Fruit fly (Drosophila melanogaster) whole organism, wandering third instar larva: ENCODE results near the gene CG11779.

Source experiments
- Abd-B ChIP-seq: fragments of >200 bp; optimal IDR thresholded peaks from 2 replicates; lab custom pipeline; 2017; ENCODE audit warnings: missing biosample characterization, missing genetic modification characterization
- CG32264 ChIP-seq: fragments of 200-800 bp; sonication (Bioruptor generic); optimal IDR thresholded peaks from 2 replicates; lab custom pipeline; 2016; ENCODE audit warnings: missing biosample characterization, missing genetic modification characterization
- CG9705 ChIP-seq: fragments of 200-800 bp; sonication (Bioruptor generic); optimal IDR thresholded peaks from 2 replicates; lab custom pipeline; 2018; ENCODE audit warnings: missing biosample characterization, mild to moderate bottlenecking, missing genetic modification characterization
- CrebA ChIP-seq: fragments of 200-800 bp; sonication (Bioruptor generic); optimal IDR thresholded peaks from 2 replicates; lab custom pipeline; 2016; ENCODE audit warnings: missing biosample characterization, mild to moderate bottlenecking, missing genetic modification characterization, borderline replicate concordance
- Dfd ChIP-seq: fragments of >200 bp; optimal IDR thresholded peaks from 2 replicates; lab custom pipeline; 2017; ENCODE audit warnings: missing biosample characterization, missing genetic modification characterization
- Dif ChIP-seq: fragments of 200-275, 200-300 bp; sonication (Bioruptor generic); optimal IDR thresholded peaks from 2 replicates; lab custom pipeline; 2018; ENCODE audit warnings: missing biosample characterization, missing genetic modification characterization; ENCODE audit not compliant: partially characterized antibody
- GATAd ChIP-seq: sonication (Bioruptor generic); optimal IDR thresholded peaks from 2 replicates; lab custom pipeline; 2016; ENCODE audit warnings: missing biosample characterization, missing genetic modification characterization
- HLH106 ChIP-seq: fragments of 200-800 bp; optimal IDR thresholded peaks from 3 replicates; lab custom pipeline; 2019; ENCODE audit warnings: missing biosample characterization, mild to moderate bottlenecking, missing genetic modification characterization, moderate library complexity
- Hr78 ChIP-seq: fragments of >200 bp; optimal IDR thresholded peaks from 2 replicates; lab custom pipeline; 2017; ENCODE audit warnings: missing biosample characterization, missing genetic modification characterization
- Hr83 ChIP-seq: fragments of 200-300 bp; sonication (Bioruptor generic); optimal IDR thresholded peaks from 2 replicates; lab custom pipeline; 2016; ENCODE audit warnings: missing biosample characterization, mild to moderate bottlenecking, missing genetic modification characterization, moderate library complexity; ENCODE audit not compliant: poor library complexity, severe bottlenecking
- Mio ChIP-seq: sonication (Bioruptor generic); optimal IDR thresholded peaks from 2 replicates; lab custom pipeline; 2016; ENCODE audit warnings: missing biosample characterization, missing genetic modification characterization
- Myc ChIP-seq: fragments of >200 bp; optimal IDR thresholded peaks from 2 replicates; lab custom pipeline; 2017
- N ChIP-seq: fragments of >200 bp; optimal IDR thresholded peaks from 2 replicates; lab custom pipeline; 2018; ENCODE audit warnings: missing biosample characterization, missing external identifiers, missing genetic modification characterization
- OdsH ChIP-seq: fragments of 200-800 bp; sonication (Bioruptor generic); optimal IDR thresholded peaks from 2 replicates; lab custom pipeline; 2016; ENCODE audit warnings: missing biosample characterization, mild to moderate bottlenecking, missing genetic modification characterization
- Rel ChIP-seq, 2 experiments: fragments of 200-800 bp; sonication (Bioruptor generic) in 1 of 2; optimal IDR thresholded peaks; 2 replicates in 1 of 2; 3 replicates in 1 of 2; lab custom pipeline; 2016 to 2019; ENCODE audit warnings: mild to moderate bottlenecking in 2 of 2, missing biosample characterization in 2 of 2, missing genetic modification characterization in 2 of 2, moderate library complexity in 1 of 2
- Sp1 ChIP-seq: fragments of 200-800 bp; sonication (Bioruptor generic); optimal IDR thresholded peaks from 3 replicates; lab custom pipeline; 2019; ENCODE audit warnings: missing biosample characterization, mild to moderate bottlenecking, missing genetic modification characterization, moderate library complexity
- Vsx2 ChIP-seq: fragments of 200-300, 225-300 bp; sonication (Bioruptor generic); optimal IDR thresholded peaks from 2 replicates; lab custom pipeline; 2018; ENCODE audit warnings: missing biosample characterization, missing genetic modification characterization; ENCODE audit not compliant: partially characterized antibody
- br ChIP-seq: fragments of 200-800 bp; sonication (Bioruptor generic); optimal IDR thresholded peaks from 2 replicates; lab custom pipeline; 2016; ENCODE audit warnings: missing biosample characterization, missing genetic modification characterization
- brk ChIP-seq: fragments of 200-800 bp; sonication (Bioruptor generic); optimal IDR thresholded peaks from 2 replicates; lab custom pipeline; 2016; ENCODE audit warnings: missing biosample characterization, mild to moderate bottlenecking, missing genetic modification characterization
- dl ChIP-seq, 2 experiments: fragments of 175-275, 200-275 bp in 1 of 2; fragments of 200-275 bp in 1 of 2; sonication (Bioruptor generic); optimal IDR thresholded peaks; lab custom pipeline; 2018; ENCODE audit warnings: mild to moderate bottlenecking in 2 of 2, missing biosample characterization in 2 of 2, missing genetic modification characterization in 2 of 2, moderate library complexity in 2 of 2; ENCODE audit not compliant: partially characterized antibody in 2 of 2, insufficient read depth in 1 of 2
- dmrt93B ChIP-seq: fragments of 200-800 bp; sonication (Bioruptor generic); optimal IDR thresholded peaks from 2 replicates; lab custom pipeline; 2018; ENCODE audit warnings: missing biosample characterization, mild to moderate bottlenecking, missing genetic modification characterization
- dsf ChIP-seq: sonication (Bioruptor generic); optimal IDR thresholded peaks from 2 replicates; lab custom pipeline; 2016; ENCODE audit warnings: missing biosample characterization, missing genetic modification characterization, borderline replicate concordance
- ey ChIP-seq: fragments of 200-800 bp; sonication (Bioruptor generic); optimal IDR thresholded peaks from 2 replicates; lab custom pipeline; 2016; ENCODE audit warnings: missing biosample characterization, missing genetic modification characterization
- foxo ChIP-seq, 2 experiments: fragments of 200-800 bp; sonication (Bioruptor generic); optimal IDR thresholded peaks; 2 replicates in 1 of 2; 3 replicates in 1 of 2; lab custom pipeline; 2016 to 2017; ENCODE audit warnings: missing biosample characterization in 2 of 2, missing genetic modification characterization in 2 of 2
- fru ChIP-seq: fragments of 200-800 bp; sonication (Bioruptor generic); optimal IDR thresholded peaks from 3 replicates; lab custom pipeline; 2016; ENCODE audit warnings: missing biosample characterization, mild to moderate bottlenecking, missing genetic modification characterization
- h ChIP-seq: fragments of 200-800 bp; sonication (Bioruptor generic); optimal IDR thresholded peaks from 3 replicates; lab custom pipeline; 2016; ENCODE audit warnings: missing biosample characterization, mild to moderate bottlenecking, missing genetic modification characterization
- jim ChIP-seq: fragments of 175-275, 200-325 bp; sonication (Bioruptor generic); optimal IDR thresholded peaks from 2 replicates; lab custom pipeline; 2016; ENCODE audit warnings: missing biosample characterization, mild to moderate bottlenecking, missing genetic modification characterization
- lola ChIP-seq: fragments of >200 bp; optimal IDR thresholded peaks from 2 replicates; lab custom pipeline; 2017; ENCODE audit warnings: missing biosample characterization, missing genetic modification characterization
- pan ChIP-seq: fragments of >200 bp; optimal IDR thresholded peaks from 2 replicates; lab custom pipeline; 2017
- psq ChIP-seq: fragments of 200-800 bp; sonication (Bioruptor generic); optimal IDR thresholded peaks from 3 replicates; lab custom pipeline; 2017; ENCODE audit warnings: missing biosample characterization, mild to moderate bottlenecking, missing genetic modification characterization, moderate library complexity
- sage ChIP-seq: fragments of 200-800 bp; sonication (Bioruptor generic); optimal IDR thresholded peaks from 2 replicates; lab custom pipeline; 2016; ENCODE audit warnings: missing biosample characterization, mild to moderate bottlenecking, missing genetic modification characterization
- sv ChIP-seq: fragments of 200-800 bp; sonication (Bioruptor generic); optimal IDR thresholded peaks from 3 replicates; lab custom pipeline; 2016; ENCODE audit warnings: missing biosample characterization, missing genetic modification characterization
- tai ChIP-seq: sonication (Bioruptor generic); optimal IDR thresholded peaks from 2 replicates; lab custom pipeline; 2016; ENCODE audit warnings: missing biosample characterization, missing genetic modification characterization
- usp ChIP-seq: fragments of >200 bp; optimal IDR thresholded peaks from 2 replicates; lab custom pipeline; 2017; ENCODE audit warnings: missing biosample characterization, missing genetic modification characterization
- woc ChIP-seq: sonication (Bioruptor generic); optimal IDR thresholded peaks from 2 replicates; lab custom pipeline; 2016; ENCODE audit warnings: missing biosample characterization, mild to moderate bottlenecking, missing genetic modification characterization

CG11779 gene

dm6 chr3R:19176700-19177099, 17.0 kb upstream of the CG11779 start, which contains the start of gene CG14282:
Gene CG14282, plus strand, starts transcription at chr3R:19177000.
- TF ChIP-seq CrebA (GFP tag; lab: Kevin White, UChicago) (no peak), Vsx2 (GFP tag; lab: Kevin White, UChicago) (no peak), dsf (GFP tag; lab: Kevin White, UChicago) (no peak), psq (GFP tag; lab: Kevin White, UChicago) (no peak)
- TF ChIP-seq, all 38 proteins: peak for 0

dm6 chr3R:19174512-19174911, 14.8 kb upstream of the CG11779 start:
- TF ChIP-seq brk (GFP tag; lab: Kevin White, UChicago), result no peak
- no peak for TF ChIP-seq Hr78
- TF ChIP-seq dmrt93B (GFP tag; lab: Kevin White, UChicago), result no peak
- no peak for TF ChIP-seq Myc (lab: Kevin White, UChicago)
- no peak for TF ChIP-seq Sp1 (GFP tag; lab: Kevin White, UChicago)

DNA sequence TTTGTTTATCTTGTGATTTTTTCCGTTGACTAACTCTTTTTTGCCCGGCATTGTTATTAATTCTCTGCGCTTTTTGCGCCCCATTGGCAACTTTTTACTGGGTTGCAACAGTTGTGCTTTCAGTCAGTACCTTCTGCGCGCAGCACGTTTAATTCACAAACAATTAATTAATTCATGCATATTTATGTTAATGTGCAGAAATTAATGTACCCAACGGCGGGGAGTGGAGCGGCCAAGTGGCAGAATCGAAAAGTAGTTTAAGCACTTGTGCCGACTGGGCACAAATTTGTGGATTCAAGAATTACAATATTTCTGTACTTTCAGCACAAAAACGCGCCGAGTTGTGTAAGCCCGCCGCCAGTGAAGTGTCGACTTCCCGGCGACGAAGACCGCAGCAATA, 7.8 kb upstream of the CG11779 start:
- TF ChIP-seq br (GFP tag; lab: Kevin White, UChicago) (no peak), Myc (lab: Kevin White, UChicago) (no peak), jim (GFP tag; lab: Kevin White, UChicago) (no peak), Sp1 (GFP tag; lab: Kevin White, UChicago) (no peak), sage (GFP tag; lab: Kevin White, UChicago) (no peak), h (GFP tag; lab: Kevin White, UChicago) (no peak), N (GFP tag; lab: Kevin White, UChicago) (no peak), CrebA (GFP tag; lab: Kevin White, UChicago) (no peak), dmrt93B (GFP tag; lab: Kevin White, UChicago) (no peak)

- no peak for TF ChIP-seq Rel (GFP tag; optimal IDR thresholded peaks at IDR 0.05; lab: Kevin White, UChicago)
- TF ChIP-seq Rel (tag; optimal IDR thresholded peaks at IDR 0.05; lab: Kevin White, UChicago), result peak; percentile 17
- no peak for TF ChIP-seq Hr78
- peak; percentile 47 for TF ChIP-seq fru (GFP tag; lab: Kevin White, UChicago)
- no peak for TF ChIP-seq Myc (lab: Kevin White, UChicago)
- no peak for TF ChIP-seq N (GFP tag; lab: Kevin White, UChicago)
- peak; percentile 27 for TF ChIP-seq ey (GFP tag; lab: Kevin White, UChicago)
- TF ChIP-seq jim (GFP tag; lab: Kevin White, UChicago), result no peak
- TF ChIP-seq brk (GFP tag; lab: Kevin White, UChicago), result peak; percentile 15
- peak; percentile 2 for TF ChIP-seq HLH106 (tag; lab: Kevin White, UChicago)
- peak; percentile 19 for TF ChIP-seq Sp1 (GFP tag; lab: Kevin White, UChicago)
- no peak for TF ChIP-seq Abd-B (GFP tag; lab: Kevin White, UChicago)
- peak; percentile 32 for TF ChIP-seq woc
- TF ChIP-seq psq (GFP tag; lab: Kevin White, UChicago), result peak; percentile 65
Measured at dm6 chr3R:19166077-19166778, 6.5 kb upstream of the CG11779 start.

DNA sequence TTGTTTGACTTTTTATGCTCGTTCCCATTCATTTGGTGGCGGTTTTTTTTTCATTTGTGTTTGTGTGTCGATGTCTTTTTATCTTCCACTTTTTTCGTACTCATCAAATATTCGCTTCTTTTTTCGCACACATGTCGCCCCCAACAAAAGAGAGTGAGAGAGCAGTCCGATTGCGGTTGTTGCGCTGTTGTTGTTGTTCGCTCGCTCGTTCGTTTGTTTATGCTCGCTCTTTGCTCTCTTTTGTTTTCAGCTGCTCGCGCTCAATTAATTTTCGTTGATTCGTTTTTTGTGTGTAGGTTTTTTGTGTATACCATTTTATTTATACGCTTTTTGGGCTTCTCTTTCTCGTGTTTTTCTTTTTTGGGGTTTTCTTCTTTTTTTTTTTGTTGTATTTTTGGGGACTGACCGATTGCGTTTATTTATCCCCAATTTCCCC, 6.0 kb upstream of the CG11779 start:
- TF ChIP-seq Hr83 (GFP tag; lab: Kevin White, UChicago), result no peak
- TF ChIP-seq Abd-B (GFP tag; lab: Kevin White, UChicago), result no peak
- peak; percentile 93 for TF ChIP-seq Dif (GFP tag; lab: Kevin White, UChicago)
- TF ChIP-seq Sp1 (GFP tag; lab: Kevin White, UChicago), result peak; percentile 66
- no peak for TF ChIP-seq usp (GFP tag; lab: Kevin White, UChicago)
- TF ChIP-seq Dfd, result no peak
- peak; percentile 80 for TF ChIP-seq psq (GFP tag; lab: Kevin White, UChicago)
- no peak for TF ChIP-seq OdsH
- peak; percentile 58 for TF ChIP-seq Rel (GFP tag; optimal IDR thresholded peaks at IDR 0.05; lab: Kevin White, UChicago)
- peak; percentile 37 for TF ChIP-seq Rel (tag; optimal IDR thresholded peaks at IDR 0.05; lab: Kevin White, UChicago)
- no peak for TF ChIP-seq tai
- no peak for TF ChIP-seq GATAd (GFP tag; lab: Kevin White, UChicago)
- TF ChIP-seq Hr78, result no peak
- peak; percentile 78 for TF ChIP-seq Vsx2 (GFP tag; lab: Kevin White, UChicago)
- TF ChIP-seq dsf (GFP tag; lab: Kevin White, UChicago), result no peak
- TF ChIP-seq woc, result no peak
- TF ChIP-seq ey (GFP tag; lab: Kevin White, UChicago), result no peak
- TF ChIP-seq h (GFP tag; lab: Kevin White, UChicago), result no peak
- TF ChIP-seq pan (lab: Kevin White, UChicago), result no peak
- TF ChIP-seq dmrt93B (GFP tag; lab: Kevin White, UChicago), result no peak
- TF ChIP-seq lola (GFP tag; lab: Kevin White, UChicago), result no peak
- TF ChIP-seq dl (GFP tag; optimal IDR thresholded peaks at IDR 0.05; lab: Kevin White, UChicago; ENCODE audit: insufficient read depth in 1 of 2, partially characterized antibody in 2 of 2), result peak; percentile 84 to 90
- TF ChIP-seq sv (GFP tag; lab: Kevin White, UChicago), result no peak
- peak; percentile 59 for TF ChIP-seq sage (GFP tag; lab: Kevin White, UChicago)
- TF ChIP-seq HLH106 (tag; lab: Kevin White, UChicago), result no peak
- peak in 1 of 2 experiments; percentile 53 for TF ChIP-seq foxo (GFP tag; optimal IDR thresholded peaks at IDR 0.05; lab: Kevin White, UChicago)
- no peak for TF ChIP-seq CG9705 (GFP tag; lab: Kevin White, UChicago)
- TF ChIP-seq CG32264 (GFP tag; lab: Kevin White, UChicago), result peak; percentile 34
- no peak for TF ChIP-seq br (GFP tag; lab: Kevin White, UChicago)
- TF ChIP-seq brk (GFP tag; lab: Kevin White, UChicago), result no peak
- TF ChIP-seq jim (GFP tag; lab: Kevin White, UChicago), result peak; percentile 1
- TF ChIP-seq N (GFP tag; lab: Kevin White, UChicago), result no peak
- TF ChIP-seq Mio (GFP tag; lab: Kevin White, UChicago), result no peak
